Worm (Caenorhabditis elegans) whole organism, late embryonic: ENCODE measurements around the gene tmed-10.

Experiments used
- F13H6.1 ChIP-seq: sonication (generic microtip); optimal IDR thresholded peaks from 2 replicates; lab custom pipeline; 2016; ENCODE audit warnings: missing genetic modification characterization, missing compliant biosample characterization
- K09A11.1 ChIP-seq: sonication (generic microtip); optimal IDR thresholded peaks from 2 replicates; lab custom pipeline; 2017; ENCODE audit warnings: antibody characterized with exemption, mild to moderate bottlenecking, missing genetic modification characterization, missing compliant biosample characterization; ENCODE audit not compliant: insufficient read depth
- Y22D7AL.16 ChIP-seq: sonication (generic microtip); optimal IDR thresholded peaks from 2 replicates; lab custom pipeline; 2016; ENCODE audit warnings: missing genetic modification characterization, missing compliant biosample characterization
- ahr-1 ChIP-seq: sonication (generic microtip); optimal IDR thresholded peaks from 2 replicates; lab custom pipeline; 2016; ENCODE audit warnings: missing genetic modification characterization, missing compliant biosample characterization
- ama-1 ChIP-seq: fragments of 150-350 bp; optimal IDR thresholded peaks from 2 replicates; lab custom pipeline; 2014
- ceh-22 ChIP-seq: sonication (generic microtip); optimal IDR thresholded peaks from 2 replicates; lab custom pipeline; 2017; ENCODE audit warnings: missing biosample characterization, missing genetic modification characterization
- ceh-30 ChIP-seq: fragments of 150-350 bp; optimal IDR thresholded peaks from 2 replicates; lab custom pipeline; 2014; ENCODE audit warnings: missing biosample characterization, missing genetic modification characterization
- ceh-48 ChIP-seq: sonication (generic microtip); optimal IDR thresholded peaks from 2 replicates; lab custom pipeline; 2016; ENCODE audit warnings: missing genetic modification characterization, inconsistent platforms, missing compliant biosample characterization
- dve-1 ChIP-seq: sonication (generic microtip); optimal IDR thresholded peaks from 2 replicates; lab custom pipeline; 2017; ENCODE audit warnings: antibody characterized with exemption, mild to moderate bottlenecking, missing genetic modification characterization, missing compliant biosample characterization
- fkh-10 ChIP-seq: fragments of 150-350 bp; optimal IDR thresholded peaks from 2 replicates; lab custom pipeline; 2014; ENCODE audit warnings: missing biosample characterization, missing genetic modification reagents, missing genetic modification characterization
- hlh-30 ChIP-seq: sonication (generic microtip); optimal IDR thresholded peaks from 2 replicates; lab custom pipeline; 2017; ENCODE audit warnings: antibody characterized with exemption, missing genetic modification characterization, missing compliant biosample characterization; ENCODE audit not compliant: insufficient read depth
- nhr-11 ChIP-seq: fragments of 150-350 bp; optimal IDR thresholded peaks from 2 replicates; lab custom pipeline; 2014; ENCODE audit warnings: missing biosample characterization, missing genetic modification characterization
- nhr-232 ChIP-seq: sonication (generic microtip); optimal IDR thresholded peaks from 2 replicates; lab custom pipeline; 2016; ENCODE audit warnings: missing genetic modification characterization, missing compliant biosample characterization
- tbx-2 ChIP-seq: sonication (generic microtip); optimal IDR thresholded peaks from 2 replicates; lab custom pipeline; 2016; ENCODE audit warnings: missing genetic modification characterization, missing compliant biosample characterization

- TF ChIP-seq dve-1 (no peak), ceh-48 (tag; lab: Kevin White, UChicago) (no peak), nhr-11 (tag; lab: Kevin White, UChicago) (no peak), hlh-30 (tag; lab: Kevin White, UChicago) (no peak), ceh-30 (tag; lab: Kevin White, UChicago) (no peak), K09A11.1 (no peak), fkh-10 (GFP tag; lab: Kevin White, UChicago) (no peak), ama-1 (no peak), ceh-22 (tag; lab: Kevin White, UChicago) (no peak), nhr-232 (tag; lab: Kevin White, UChicago) (no peak), Y22D7AL.16 (tag; lab: Kevin White, UChicago) (no peak), tbx-2 (tag; lab: Kevin White, UChicago) (no peak), ahr-1 (tag; lab: Kevin White, UChicago) (no peak), F13H6.1 (tag; lab: Kevin White, UChicago) (no peak)
Observed at ce11 chrV:11308346-11308745, 18.4 kb downstream of the tmed-10 start, which contains the start of gene snf-11.
